Worm (Caenorhabditis elegans): Measurements from ENCODE around the gene pepm-1.

DNA sequence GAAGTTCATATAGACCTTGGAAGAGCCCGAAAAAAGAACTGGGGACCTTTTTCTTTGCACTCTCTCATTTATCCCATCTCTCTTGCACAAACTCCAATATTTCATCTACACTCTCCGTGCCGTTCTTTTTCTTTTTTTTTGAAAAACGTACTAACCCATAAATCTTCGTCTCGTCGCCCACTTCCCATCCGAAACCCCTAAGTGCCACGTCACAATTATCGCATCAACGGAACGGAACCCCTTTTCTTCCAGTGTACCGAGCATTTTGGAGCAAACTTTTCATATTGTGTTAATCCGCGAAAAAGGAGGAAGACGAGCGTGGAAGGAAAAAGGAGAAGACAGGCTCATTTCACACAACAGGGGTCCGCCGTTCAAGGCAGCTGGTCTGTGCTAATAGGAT is 40.5 kb downstream of the pepm-1 start:
- TF ChIP-seq nfya-1 (tag; optimal IDR thresholded peaks at IDR 0.05) (no peak), Y22D7AL.16 (tag; optimal IDR thresholded peaks at IDR 0.05) (no peak), nhr-11 (tag; optimal IDR thresholded peaks at IDR 0.05) (no peak), pqm-1 (tag; optimal IDR thresholded peaks at IDR 0.05) (no peak)

Data from whole organism, late embryonic.